Worm (Caenorhabditis elegans): ENCODE results near the gene rhi-1.

Gene rhi-1

DNA sequence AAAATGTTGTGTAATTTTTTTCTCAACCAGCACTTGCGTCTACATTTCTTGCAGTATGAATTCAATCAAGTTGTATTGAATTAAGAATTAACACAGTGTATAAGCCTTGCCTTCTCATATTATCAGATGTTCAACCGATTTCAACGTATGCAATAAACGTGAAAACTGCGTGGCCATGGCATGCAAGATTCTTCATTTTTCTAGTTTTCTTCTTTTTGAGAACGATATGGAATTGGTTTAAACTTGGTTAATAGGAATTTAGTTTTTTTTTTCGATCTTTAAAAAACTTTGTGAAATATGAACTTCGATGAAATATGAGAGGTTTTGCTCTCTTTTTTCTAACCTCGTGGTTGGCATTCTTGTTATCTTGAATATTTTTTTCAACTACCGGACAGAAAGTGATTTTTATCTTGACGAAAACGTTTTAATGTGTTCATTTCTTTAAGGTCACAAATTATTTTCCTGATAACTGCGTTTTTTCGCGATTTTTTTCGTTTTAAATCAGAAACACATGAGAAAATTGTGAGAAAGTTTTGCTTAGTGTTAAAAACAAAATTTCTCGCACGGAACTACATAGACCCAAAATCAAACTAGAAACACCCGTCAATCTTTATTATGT lies 22.2 kb downstream of the rhi-1 start:
- peak; percentile 95 for TF ChIP-seq mml-1 (tag; optimal IDR thresholded peaks at IDR 0.05)
- TF ChIP-seq elt-2 (tag; optimal IDR thresholded peaks at IDR 0.05), result peak; percentile 80
- TF ChIP-seq jun-1 (tag; optimal IDR thresholded peaks at IDR 0.05), result peak; percentile 37
- TF ChIP-seq pqm-1 (tag; optimal IDR thresholded peaks at IDR 0.05), result peak; percentile 36
- TF ChIP-seq elt-1 (tag; optimal IDR thresholded peaks at IDR 0.05), result peak; percentile 54
- no peak for TF ChIP-seq tbx-2 (tag; optimal IDR thresholded peaks at IDR 0.05)
- TF ChIP-seq nhr-43 (tag; optimal IDR thresholded peaks at IDR 0.05; ENCODE audit: poor library complexity, severe bottlenecking), result no peak
- peak; percentile 5 for TF ChIP-seq pha-4 (tag; optimal IDR thresholded peaks at IDR 0.05)

DNA sequence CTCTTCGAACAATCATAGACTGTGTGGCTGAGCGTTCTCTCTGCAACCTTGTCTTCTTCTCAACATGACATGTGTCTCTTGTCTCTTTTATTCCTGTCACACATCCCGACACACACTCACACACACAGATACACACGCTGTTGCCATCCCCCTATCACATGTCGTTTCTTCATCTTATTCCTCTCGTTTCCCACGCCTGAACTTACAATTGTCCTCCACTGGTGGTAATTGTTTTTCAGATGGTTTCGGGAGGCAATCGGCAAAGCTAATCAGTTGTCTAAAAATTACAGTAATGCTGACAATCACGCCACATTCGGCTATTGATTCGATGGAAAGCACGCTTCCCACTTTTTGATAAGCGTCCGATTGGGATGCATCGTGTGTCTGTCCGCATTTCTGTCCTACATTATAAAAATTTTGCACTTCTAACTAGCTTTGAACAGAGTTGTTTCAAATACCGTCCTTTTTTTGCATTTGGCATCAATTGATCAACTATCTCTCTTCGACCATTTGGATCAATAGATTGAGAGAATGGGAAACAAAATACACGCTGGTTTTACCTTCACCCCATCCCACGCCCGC lies 23.9 kb downstream of the rhi-1 start, which contains the start of gene nhr-35:
nhr-35 (plus strand) TSS at position 532 of the 582 bp plus-strand sequence.
- TF ChIP-seq unc-62 (GFP tag; optimal IDR thresholded peaks at IDR 0.05) (peak; percentile 77), nhr-23 (tag; optimal IDR thresholded peaks at IDR 0.05) (peak; percentile 48), pqm-1 (tag; optimal IDR thresholded peaks at IDR 0.05) (peak; percentile 97), nhr-43 (tag; optimal IDR thresholded peaks at IDR 0.05; ENCODE audit: poor library complexity, severe bottlenecking) (peak; percentile 93), ama-1 (optimal IDR thresholded peaks at IDR 0.05) (peak; percentile 26), tbx-2 (tag; optimal IDR thresholded peaks at IDR 0.05) (peak; percentile 29), fkh-10 (GFP tag; optimal IDR thresholded peaks at IDR 0.05) (no peak), lsy-12 (tag; optimal IDR thresholded peaks at IDR 0.05) (peak; percentile 66), ceh-82 (tag; optimal IDR thresholded peaks at IDR 0.05) (no peak), ceh-28 (tag; optimal IDR thresholded peaks at IDR 0.05) (peak; percentile 23), pha-4 (tag; optimal IDR thresholded peaks at IDR 0.05) (peak; percentile 44), elt-2 (tag; optimal IDR thresholded peaks at IDR 0.05) (peak; percentile 97), nhr-25 (tag; optimal IDR thresholded peaks at IDR 0.05) (peak; percentile 72), elt-3 (tag; optimal IDR thresholded peaks at IDR 0.05) (no peak), nfya-1 (tag; optimal IDR thresholded peaks at IDR 0.05; ENCODE audit: insufficient read depth) (peak; percentile 39), jun-1 (tag; optimal IDR thresholded peaks at IDR 0.05) (peak; percentile 72), lin-39 (tag; optimal IDR thresholded peaks at IDR 0.05) (peak; percentile 11), aly-2 (tag; optimal IDR thresholded peaks at IDR 0.05) (no peak), mml-1 (tag; optimal IDR thresholded peaks at IDR 0.05) (peak; percentile 62), mdl-1 (tag; optimal IDR thresholded peaks at IDR 0.05) (peak; percentile 55), skn-1 (tag; optimal IDR thresholded peaks at IDR 0.05) (peak; percentile 52), R02D3.7 (tag; optimal IDR thresholded peaks at IDR 0.05) (no peak), egl-5 (tag; optimal IDR thresholded peaks at IDR 0.05) (peak; percentile 41), ztf-11 (tag; optimal IDR thresholded peaks at IDR 0.05) (no peak), snpc-4 (tag; optimal IDR thresholded peaks at IDR 0.05) (no peak)

DNA sequence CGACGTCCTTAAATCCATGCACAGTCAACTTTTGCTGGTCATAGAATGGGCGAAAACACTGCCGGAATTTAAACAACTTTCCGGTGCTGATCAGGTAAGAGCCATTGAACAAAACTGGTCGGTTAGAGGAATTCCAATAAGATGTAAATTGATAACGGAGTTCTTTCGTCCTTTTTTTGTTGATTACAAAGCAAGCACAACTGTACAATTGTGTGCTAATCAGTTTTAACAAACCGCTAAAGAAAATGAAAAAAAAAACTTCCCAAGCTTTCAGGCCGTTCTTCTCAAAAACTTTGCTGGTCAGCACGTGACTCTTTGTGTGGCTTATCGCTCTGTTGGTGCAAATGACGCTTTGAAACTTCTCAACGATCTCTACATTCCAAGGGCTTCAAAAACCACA lies 25.8 kb downstream of the rhi-1 start:
- TF ChIP-seq fkh-10 (GFP tag; optimal IDR thresholded peaks at IDR 0.05) (no peak), mml-1 (tag; optimal IDR thresholded peaks at IDR 0.05) (no peak), ceh-16 (tag; optimal IDR thresholded peaks at IDR 0.05) (no peak), nhr-23 (tag; optimal IDR thresholded peaks at IDR 0.05) (no peak), pqm-1 (tag; optimal IDR thresholded peaks at IDR 0.05) (peak; percentile 73), elt-2 (tag; optimal IDR thresholded peaks at IDR 0.05) (peak; percentile 56), pha-4 (tag; optimal IDR thresholded peaks at IDR 0.05) (peak; percentile 10), egl-5 (tag; optimal IDR thresholded peaks at IDR 0.05) (no peak), fos-1 (tag; optimal IDR thresholded peaks at IDR 0.05) (no peak), skn-1 (tag; optimal IDR thresholded peaks at IDR 0.05) (no peak)

DNA sequence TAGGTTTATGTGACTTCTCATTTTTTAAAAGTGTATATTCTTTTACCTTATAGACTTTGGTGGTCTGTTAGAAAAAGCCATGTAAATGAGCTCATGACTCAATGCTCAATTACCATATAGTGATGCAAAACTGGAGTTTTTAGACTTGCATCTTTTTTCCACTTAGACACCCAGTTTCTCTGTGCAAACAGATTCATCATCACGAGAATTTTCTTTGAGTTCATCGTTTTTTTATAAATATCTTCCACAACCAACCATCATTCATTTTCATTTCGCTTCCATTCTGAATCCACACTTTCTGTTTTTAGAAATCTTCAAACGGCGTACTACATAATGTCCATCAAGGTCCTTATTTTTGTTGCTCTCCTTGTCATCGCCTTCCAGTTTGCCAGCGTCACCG lies 36.2 kb downstream of the rhi-1 start, which contains the start of gene C07A12.2:
C07A12.2 (plus strand) TSS at position 301 of the 400 bp plus-strand sequence.
- TF ChIP-seq eor-1 (tag; optimal IDR thresholded peaks at IDR 0.05) (no peak), ZK546.5 (tag; optimal IDR thresholded peaks at IDR 0.05) (no peak), nhr-43 (tag; optimal IDR thresholded peaks at IDR 0.05; ENCODE audit: poor library complexity, severe bottlenecking) (no peak), elt-3 (tag; optimal IDR thresholded peaks at IDR 0.05) (no peak), nhr-25 (tag; optimal IDR thresholded peaks at IDR 0.05) (no peak), fkh-2 (tag; optimal IDR thresholded peaks at IDR 0.05) (no peak), unc-39 (tag; optimal IDR thresholded peaks at IDR 0.05) (no peak), nhr-237 (tag; optimal IDR thresholded peaks at IDR 0.05) (no peak), egl-27 (tag; optimal IDR thresholded peaks at IDR 0.05) (no peak), ama-1 (optimal IDR thresholded peaks at IDR 0.05) (no peak), nhr-76 (tag; optimal IDR thresholded peaks at IDR 0.05) (no peak), ztf-4 (tag; optimal IDR thresholded peaks at IDR 0.05) (no peak)
